Worm (Caenorhabditis elegans) whole organism, young adult: ENCODE data around the gene T28H10.1.
A peak's percentile ranks its signal among the peaks of the same experiment; 100 is the strongest.

Experiments
- C17E4.6 ChIP-seq: fragments of 200-800 bp; sonication (Bioruptor generic); IDR thresholded peaks from 2 replicates; pipeline ENCODE4 v1.3.6; 2022; ENCODE audit warnings: missing genetic modification reagents, missing genetic modification characterization, missing compliant biosample characterization
- D2030.7 ChIP-seq: fragments of 200-800 bp; sonication (Bioruptor generic); IDR thresholded peaks from 2 replicates; pipeline ENCODE4 v1.3.6; 2022; ENCODE audit warnings: missing genetic modification reagents, missing genetic modification characterization, missing compliant biosample characterization
- F49E8.2 ChIP-seq: sonication (generic microtip); optimal IDR thresholded peaks from 3 replicates; lab custom pipeline; 2017; ENCODE audit warnings: missing genetic modification characterization, mild to moderate bottlenecking, missing compliant biosample characterization, antibody characterized with exemption, moderate library complexity; ENCODE audit not compliant: insufficient read depth
- F52B5.7 ChIP-seq: sonication (generic microtip); optimal IDR thresholded peaks from 2 replicates; lab custom pipeline; 2016; ENCODE audit warnings: mild to moderate bottlenecking, missing genetic modification characterization, missing compliant biosample characterization
- K12H6.12 ChIP-seq: fragments of 200-800 bp; sonication (Bioruptor generic); optimal IDR thresholded peaks from 2 replicates; lab custom pipeline; 2018; ENCODE audit warnings: mild to moderate bottlenecking, missing genetic modification characterization, missing compliant biosample characterization
- T07F8.4 ChIP-seq: sonication (generic microtip); optimal IDR thresholded peaks from 2 replicates; lab custom pipeline; 2016; ENCODE audit warnings: mild to moderate bottlenecking, missing genetic modification characterization, moderate library complexity, missing compliant biosample characterization
- T26A5.8 ChIP-seq: sonication (generic microtip); optimal IDR thresholded peaks from 2 replicates; lab custom pipeline; 2016; ENCODE audit warnings: missing genetic modification characterization, missing compliant biosample characterization
- Y53F4B.3 ChIP-seq: fragments of 200-800 bp; sonication (Bioruptor generic); IDR thresholded peaks from 2 replicates; pipeline ENCODE4 v1.3.6; 2022; ENCODE audit warnings: missing genetic modification reagents, missing genetic modification characterization, missing compliant biosample characterization
- ZK185.1 ChIP-seq: sonication (generic microtip); optimal IDR thresholded peaks from 2 replicates; lab custom pipeline; 2016; ENCODE audit warnings: mild to moderate bottlenecking, missing genetic modification characterization, missing compliant biosample characterization; ENCODE audit not compliant: poor library complexity, severe bottlenecking
- athp-1 ChIP-seq: sonication (generic microtip); optimal IDR thresholded peaks from 2 replicates; lab custom pipeline; 2017; ENCODE audit warnings: mild to moderate bottlenecking, missing genetic modification characterization, missing compliant biosample characterization
- attf-3 ChIP-seq: fragments of 200-800 bp; sonication (Bioruptor generic); conservative IDR thresholded peaks from 2 replicates; pipeline ENCODE4 v1.3.6; 2022; ENCODE audit warnings: missing genetic modification reagents, missing genetic modification characterization, missing compliant biosample characterization
- attf-5 ChIP-seq: fragments of 200-800 bp; sonication (Bioruptor generic); optimal IDR thresholded peaks from 2 replicates; lab custom pipeline; 2018; ENCODE audit warnings: mild to moderate bottlenecking, missing genetic modification characterization, missing compliant biosample characterization
- attf-6 ChIP-seq: fragments of 200-800 bp; sonication (Bioruptor generic); IDR thresholded peaks from 2 replicates; pipeline ENCODE4 v1.3.6; 2022; ENCODE audit warnings: missing genetic modification reagents, missing genetic modification characterization, missing compliant biosample characterization
- bed-1 ChIP-seq: fragments of 200-800 bp; sonication (Bioruptor generic); IDR thresholded peaks from 2 replicates; pipeline ENCODE4 v1.3.6; 2022; ENCODE audit warnings: missing genetic modification reagents, missing genetic modification characterization, missing compliant biosample characterization
- bed-2 ChIP-seq: fragments of 200-800 bp; sonication (Bioruptor generic); IDR thresholded peaks from 2 replicates; pipeline ENCODE4 v1.3.6; 2022; ENCODE audit warnings: missing genetic modification reagents, missing genetic modification characterization, missing compliant biosample characterization
- ccch-3 ChIP-seq: fragments of 200-800 bp; sonication (Bioruptor generic); optimal IDR thresholded peaks from 2 replicates; lab custom pipeline; 2018; ENCODE audit warnings: mild to moderate bottlenecking, missing genetic modification characterization, missing compliant biosample characterization
- ceh-100 ChIP-seq: fragments of 200-800 bp; sonication (Bioruptor generic); IDR thresholded peaks from 2 replicates; pipeline ENCODE4 v1.3.6; 2022; ENCODE audit warnings: missing genetic modification reagents, missing genetic modification characterization, missing compliant biosample characterization
- ceh-40 ChIP-seq: fragments of 200-800 bp; sonication (Bioruptor generic); IDR thresholded peaks from 2 replicates; pipeline ENCODE4 v1.3.6; 2022; ENCODE audit warnings: missing genetic modification characterization, missing compliant biosample characterization
- ceh-91 ChIP-seq: fragments of 200-800 bp; sonication (Bioruptor generic); IDR thresholded peaks from 2 replicates; pipeline ENCODE4 v1.3.6; 2022; ENCODE audit warnings: missing genetic modification reagents, missing genetic modification characterization, missing compliant biosample characterization
- die-1 ChIP-seq: sonication (generic microtip); optimal IDR thresholded peaks from 2 replicates; lab custom pipeline; 2016; ENCODE audit warnings: missing genotype, mild to moderate bottlenecking, missing genetic modification characterization, missing compliant biosample characterization
- dpff-1 ChIP-seq: sonication (generic microtip); optimal IDR thresholded peaks from 2 replicates; lab custom pipeline; 2017; ENCODE audit warnings: mild to moderate bottlenecking, missing genetic modification characterization, missing compliant biosample characterization
- efl-1 ChIP-seq: fragments of 150-350 bp; optimal IDR thresholded peaks from 2 replicates; lab custom pipeline; 2014; ENCODE audit warnings: missing biosample characterization, missing genetic modification reagents, missing genetic modification characterization
- egl-44 ChIP-seq: fragments of 200-800 bp; sonication (Bioruptor generic); IDR thresholded peaks from 2 replicates; pipeline ENCODE4 v1.3.6; 2022; ENCODE audit warnings: missing genetic modification reagents, missing genetic modification characterization, missing compliant biosample characterization
- ets-4 ChIP-seq: fragments of 200-800 bp; sonication (Bioruptor generic); optimal IDR thresholded peaks from 2 replicates; lab custom pipeline; 2018; ENCODE audit warnings: mild to moderate bottlenecking, missing genetic modification characterization, missing compliant biosample characterization
- hlh-12 ChIP-seq: sonication (generic microtip); optimal IDR thresholded peaks from 2 replicates; lab custom pipeline; 2016; ENCODE audit warnings: missing genetic modification characterization, missing compliant biosample characterization
- lin-26 ChIP-seq: fragments of 200-800 bp; sonication (Bioruptor generic); IDR thresholded peaks from 2 replicates; pipeline ENCODE4 v1.3.6; 2022; ENCODE audit warnings: missing genetic modification reagents, missing genetic modification characterization, missing compliant biosample characterization
- lin-35 ChIP-seq, 3 experiments: fragments of 150-350 bp in 2 of 3; sonication (generic microtip) in 1 of 3; optimal IDR thresholded peaks; 2 replicates each; lab custom pipeline; 2014 to 2018; ENCODE audit warnings: missing biosample characterization in 3 of 3, missing genetic modification characterization in 3 of 3, missing genetic modification reagents in 3 of 3
- lir-1 ChIP-seq: fragments of 200-800 bp; sonication (Bioruptor generic); conservative IDR thresholded peaks from 2 replicates; pipeline ENCODE4 v1.3.6; 2022; ENCODE audit warnings: missing genetic modification reagents, missing genetic modification characterization, missing compliant biosample characterization
- madf-6 ChIP-seq: fragments of 200-800 bp; sonication (Bioruptor generic); IDR thresholded peaks from 2 replicates; pipeline ENCODE4 v1.3.6; 2022; ENCODE audit warnings: missing genetic modification reagents, missing genetic modification characterization, missing compliant biosample characterization
- madf-8 ChIP-seq: fragments of 200-800 bp; sonication (Bioruptor generic); conservative IDR thresholded peaks from 2 replicates; pipeline ENCODE4 v1.3.6; 2022; ENCODE audit warnings: missing genetic modification reagents, missing genetic modification characterization, missing compliant biosample characterization
- mcd-1 ChIP-seq: fragments of 200-800 bp; sonication (Bioruptor generic); IDR thresholded peaks from 2 replicates; pipeline ENCODE4 v1.3.6; 2022; ENCODE audit warnings: missing genetic modification reagents, missing genetic modification characterization, missing compliant biosample characterization
- mxl-1 ChIP-seq: sonication (generic microtip); optimal IDR thresholded peaks from 2 replicates; lab custom pipeline; 2016; ENCODE audit warnings: missing genetic modification characterization, missing compliant biosample characterization
- nfyb-1 ChIP-seq: fragments of 200-800 bp; sonication (Bioruptor generic); IDR thresholded peaks from 2 replicates; pipeline ENCODE4 v1.3.6; 2022; ENCODE audit warnings: missing genetic modification reagents, missing genetic modification characterization, missing compliant biosample characterization
- nhr-120 ChIP-seq: fragments of 200-800 bp; sonication (Bioruptor generic); IDR thresholded peaks from 2 replicates; pipeline ENCODE4 v1.3.6; 2022; ENCODE audit warnings: missing genetic modification characterization, missing compliant biosample characterization
- nhr-27 ChIP-seq: fragments of 200-800 bp; sonication (Bioruptor generic); optimal IDR thresholded peaks from 2 replicates; lab custom pipeline; 2018; ENCODE audit warnings: mild to moderate bottlenecking, missing genetic modification characterization, moderate library complexity, missing compliant biosample characterization
- nhr-80 ChIP-seq: sonication (generic microtip); optimal IDR thresholded peaks from 2 replicates; lab custom pipeline; 2016; ENCODE audit warnings: missing genetic modification characterization, missing compliant biosample characterization
- rcor-1 ChIP-seq: fragments of 200-800 bp; sonication (Bioruptor generic); IDR thresholded peaks from 2 replicates; pipeline ENCODE4 v1.3.6; 2022; ENCODE audit warnings: missing genetic modification reagents, missing genetic modification characterization, missing compliant biosample characterization
- rec-8 ChIP-seq, 2 experiments: sonication (generic microtip); optimal IDR thresholded peaks; 2 replicates each; lab custom pipeline; 2016; ENCODE audit warnings: mild to moderate bottlenecking in 2 of 2, missing genetic modification characterization in 2 of 2, missing genetic modification reagents in 2 of 2, missing genotype in 2 of 2, missing biosample characterization in 1 of 2, missing compliant biosample characterization in 1 of 2, moderate library complexity in 1 of 2
- rpc-1 ChIP-seq, 2 experiments: fragments of 150-350 bp in 1 of 2; sonication (generic microtip) in 1 of 2; optimal IDR thresholded peaks; 2 replicates each; lab custom pipeline; 2014 to 2018; ENCODE audit warnings: missing biosample characterization in 1 of 2, missing genetic modification characterization in 1 of 2, missing genetic modification reagents in 1 of 2, missing genotype in 1 of 2
- somi-1 ChIP-seq: fragments of 200-800 bp; sonication (Bioruptor generic); optimal IDR thresholded peaks from 2 replicates; lab custom pipeline; 2018; ENCODE audit warnings: mild to moderate bottlenecking, missing genetic modification characterization, missing compliant biosample characterization
- tbp1 ChIP-seq: fragments of 200-800 bp; sonication (Bioruptor generic); optimal IDR thresholded peaks from 2 replicates; lab custom pipeline; 2018; ENCODE audit warnings: mild to moderate bottlenecking, missing genetic modification characterization, missing compliant biosample characterization
- tbx-9 ChIP-seq: sonication (generic microtip); optimal IDR thresholded peaks from 2 replicates; lab custom pipeline; 2016; ENCODE audit warnings: borderline replicate concordance, missing genetic modification characterization, inconsistent platforms, missing compliant biosample characterization
- tlf-1 ChIP-seq: fragments of 200-800 bp; sonication (Bioruptor generic); optimal IDR thresholded peaks from 2 replicates; lab custom pipeline; 2018; ENCODE audit warnings: mild to moderate bottlenecking, missing genetic modification characterization, missing compliant biosample characterization
- unc-62 ChIP-seq: fragments of 150-350 bp; optimal IDR thresholded peaks from 2 replicates; lab custom pipeline; 2014; ENCODE audit warnings: missing biosample characterization, missing genetic modification reagents, missing genetic modification characterization
- zfh-2 ChIP-seq: fragments of 200-800 bp; sonication (Bioruptor generic); conservative IDR thresholded peaks from 2 replicates; pipeline ENCODE4 v1.3.6; 2022; ENCODE audit warnings: missing genetic modification reagents, missing genetic modification characterization, missing compliant biosample characterization
- ztf-18 ChIP-seq: sonication (generic microtip); optimal IDR thresholded peaks from 2 replicates; lab custom pipeline; 2016; ENCODE audit warnings: missing genotype, mild to moderate bottlenecking, missing genetic modification characterization, missing compliant biosample characterization
- ztf-3 ChIP-seq: fragments of 200-800 bp; sonication (Bioruptor generic); optimal IDR thresholded peaks from 2 replicates; lab custom pipeline; 2018; ENCODE audit warnings: mild to moderate bottlenecking, missing genetic modification characterization, missing compliant biosample characterization

The T28H10.1 gene

DNA sequence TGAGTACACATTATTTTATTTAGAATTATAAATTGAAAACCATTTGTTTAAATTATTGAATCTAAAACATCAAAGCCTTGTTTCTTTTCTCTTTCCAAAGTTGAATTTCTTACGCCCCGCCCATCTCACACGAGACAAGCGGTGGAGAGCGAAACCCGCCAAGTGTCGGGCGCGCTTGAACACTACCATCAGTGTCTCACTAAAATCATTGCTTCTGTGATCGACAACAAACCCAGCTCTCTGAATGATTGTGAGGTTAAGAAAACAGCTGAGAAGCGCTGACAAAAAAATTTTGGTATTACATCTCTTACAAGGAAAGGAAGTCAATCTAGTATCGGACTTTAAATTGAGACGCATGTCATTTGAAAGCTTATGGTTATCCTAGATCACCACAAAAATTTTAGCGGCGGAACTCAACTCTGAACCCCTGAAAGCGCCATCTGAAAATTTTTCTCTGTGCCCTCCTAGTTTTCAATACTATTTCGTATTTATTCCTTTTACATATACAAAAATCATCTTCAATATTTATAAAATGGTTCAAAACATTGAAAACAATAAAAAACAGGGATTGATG lies 12.4 kb upstream of the T28H10.1 start (continued):
- TF ChIP-seq T07F8.4 (tag; lab: Kevin White, UChicago), result no peak
- 0 out of 2 replicates have a peak, but pooled peaks have one; percentile 13 for TF ChIP-seq ceh-91 (GFP tag; lab: Robert Waterston, UW)
- TF ChIP-seq zfh-2, result no peak; the same call in 1 of the 2 replicates
- TF ChIP-seq C17E4.6 (GFP tag; lab: Robert Waterston, UW), result 0 out of 2 replicates have a peak, but pooled peaks have one; percentile 9
- TF ChIP-seq efl-1 (GFP tag; lab: Kevin White, UChicago), result no peak
- no peak for TF ChIP-seq ztf-3
- TF ChIP-seq nhr-27, result no peak
- TF ChIP-seq dpff-1 (tag; lab: Kevin White, UChicago), result no peak
- no peak for TF ChIP-seq T26A5.8 (tag; lab: Kevin White, UChicago)
- no peak for TF ChIP-seq unc-62
- 0 out of 2 replicates have a peak, but pooled peaks have one; percentile 23 for TF ChIP-seq lir-1
- peak; percentile 89 for TF ChIP-seq madf-6 (GFP tag; lab: Robert Waterston, UW)
- no peak for TF ChIP-seq attf-5 (GFP tag; lab: Kevin White, UChicago)
- no peak for TF ChIP-seq ccch-3 (GFP tag; lab: Kevin White, UChicago)
- TF ChIP-seq F49E8.2 (tag; lab: Kevin White, UChicago), result peak; percentile 85
- no peak for TF ChIP-seq rpc-1 (optimal IDR thresholded peaks at IDR 0.05; lab: Kevin White, UChicago)
- peak; percentile 40 for TF ChIP-seq rpc-1 (tag; optimal IDR thresholded peaks at IDR 0.05; lab: Kevin White, UChicago)
- TF ChIP-seq ceh-100 (GFP tag; lab: Robert Waterston, UW), result peak; percentile 71
- peak; percentile 11 to 80 for TF ChIP-seq rec-8 (tag; optimal IDR thresholded peaks at IDR 0.05; lab: Kevin White, UChicago)
- TF ChIP-seq athp-1 (tag; lab: Kevin White, UChicago), result no peak
- peak; percentile 82 for TF ChIP-seq tbp1 (GFP tag; lab: Kevin White, UChicago)
- no peak for TF ChIP-seq hlh-12 (tag; lab: Kevin White, UChicago)
- TF ChIP-seq ets-4 (GFP tag; lab: Kevin White, UChicago), result no peak
- TF ChIP-seq F52B5.7 (tag; lab: Kevin White, UChicago), result no peak
- peak; percentile 46 for TF ChIP-seq Y53F4B.3 (GFP tag; lab: Robert Waterston, UW)
- TF ChIP-seq ZK185.1 (tag; lab: Kevin White, UChicago), result peak; percentile 79
- peak; percentile 44; the same call in 1 of the 2 replicates for TF ChIP-seq egl-44 (GFP tag; lab: Robert Waterston, UW)
- TF ChIP-seq somi-1 (GFP tag; lab: Kevin White, UChicago), result no peak
- TF ChIP-seq bed-2 (GFP tag; lab: Robert Waterston, UW), result 0 out of 2 replicates have a peak, but pooled peaks have one; percentile 29
- peak; percentile 91 for TF ChIP-seq attf-6
- TF ChIP-seq nfyb-1 (GFP tag; lab: Robert Waterston, UW), result peak; percentile 87
- TF ChIP-seq mxl-1, result no peak
- TF ChIP-seq lin-35 (GFP tag; optimal IDR thresholded peaks at IDR 0.05; lab: Kevin White, UChicago), result peak in 1 of 3 experiments; percentile 22
- TF ChIP-seq bed-1 (GFP tag; lab: Robert Waterston, UW), result no peak
- no peak for TF ChIP-seq nhr-120 (GFP tag; lab: Robert Waterston, UW)
- TF ChIP-seq D2030.7 (GFP tag; lab: Robert Waterston, UW), result peak; percentile 97
- TF ChIP-seq mcd-1 (GFP tag; lab: Robert Waterston, UW), result peak; percentile 81
- no peak for TF ChIP-seq tbx-9 (tag; lab: Kevin White, UChicago)
- TF ChIP-seq nhr-80 (tag; lab: Kevin White, UChicago), result peak; percentile 57
- TF ChIP-seq attf-3 (GFP tag; lab: Robert Waterston, UW), result peak; percentile 75
- peak; percentile 87 for TF ChIP-seq ztf-18
- peak; percentile 17; the same call in 1 of the 2 replicates for TF ChIP-seq madf-8
- TF ChIP-seq rcor-1 (GFP tag; lab: Robert Waterston, UW), result peak; percentile 92
- no peak for TF ChIP-seq ceh-40 (GFP tag; lab: Robert Waterston, UW)
- peak; percentile 9 for TF ChIP-seq die-1 (tag; lab: Kevin White, UChicago)
- TF ChIP-seq K12H6.12 (tag; lab: Kevin White, UChicago), result no peak
- TF ChIP-seq tlf-1 (GFP tag; lab: Kevin White, UChicago), result peak; percentile 75
- no peak for TF ChIP-seq lin-26 (GFP tag; lab: Robert Waterston, UW)
